Worm (Caenorhabditis elegans) whole organism, young adult: ENCODE results near the gene ZK688.1.

Source experiments
- C17E4.6 ChIP-seq: fragments of 200-800 bp; sonication (Bioruptor generic); IDR thresholded peaks from 2 replicates; pipeline ENCODE4 v1.3.6; 2022; ENCODE audit warnings: missing genetic modification reagents, missing genetic modification characterization, missing compliant biosample characterization
- Y56A3A.18 ChIP-seq: fragments of 200-800 bp; sonication (Bioruptor generic); IDR thresholded peaks from 2 replicates; pipeline ENCODE4 v1.3.6; 2022; ENCODE audit warnings: missing genetic modification reagents, missing genetic modification characterization, missing compliant biosample characterization
- bed-1 ChIP-seq: fragments of 200-800 bp; sonication (Bioruptor generic); IDR thresholded peaks from 2 replicates; pipeline ENCODE4 v1.3.6; 2022; ENCODE audit warnings: missing genetic modification reagents, missing genetic modification characterization, missing compliant biosample characterization
- egrh-3 ChIP-seq: fragments of 200-800 bp; sonication (Bioruptor generic); IDR thresholded peaks from 2 replicates; pipeline ENCODE4 v1.3.6; 2022; ENCODE audit warnings: missing genetic modification reagents, missing genetic modification characterization, missing compliant biosample characterization
- mxl-1 ChIP-seq: sonication (generic microtip); optimal IDR thresholded peaks from 2 replicates; lab custom pipeline; 2016; ENCODE audit warnings: missing genetic modification characterization, missing compliant biosample characterization
- nhr-27 ChIP-seq: fragments of 200-800 bp; sonication (Bioruptor generic); optimal IDR thresholded peaks from 2 replicates; lab custom pipeline; 2018; ENCODE audit warnings: mild to moderate bottlenecking, missing genetic modification characterization, moderate library complexity, missing compliant biosample characterization
- unc-62 ChIP-seq: fragments of 150-350 bp; optimal IDR thresholded peaks from 2 replicates; lab custom pipeline; 2014; ENCODE audit warnings: missing biosample characterization, missing genetic modification reagents, missing genetic modification characterization
- ztf-3 ChIP-seq: fragments of 200-800 bp; sonication (Bioruptor generic); optimal IDR thresholded peaks from 2 replicates; lab custom pipeline; 2018; ENCODE audit warnings: mild to moderate bottlenecking, missing genetic modification characterization, missing compliant biosample characterization

DNA sequence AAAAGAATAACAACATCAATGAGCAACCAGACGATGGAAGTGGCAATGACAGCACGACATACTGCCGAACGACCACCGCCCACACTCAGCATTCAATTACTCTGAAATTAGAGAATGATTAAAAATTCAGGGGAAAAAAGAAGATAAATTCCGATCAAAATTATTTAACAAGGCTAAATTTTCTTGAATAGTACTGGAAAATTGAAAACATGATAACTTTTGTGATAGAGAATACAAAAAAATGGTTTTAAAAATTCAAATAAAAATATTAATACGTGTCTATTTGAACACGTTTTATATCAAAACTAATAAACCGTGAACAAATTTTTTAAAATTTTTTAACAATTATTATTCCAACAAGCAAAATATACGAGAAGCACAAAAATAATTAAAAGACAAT lies 8.3 kb downstream of the ZK688.1 start, which contains the start of gene gly-3:
- no peak for TF ChIP-seq bed-1 (GFP tag; lab: Robert Waterston, UW)
- TF ChIP-seq unc-62, result no peak
- no peak for TF ChIP-seq nhr-27 (tag; lab: Kevin White, UChicago)
- TF ChIP-seq ztf-3 (GFP tag; lab: Kevin White, UChicago), result no peak
- TF ChIP-seq C17E4.6 (GFP tag; lab: Robert Waterston, UW), result no peak
- no peak for TF ChIP-seq Y56A3A.18 (GFP tag; lab: Robert Waterston, UW)
- no peak for TF ChIP-seq egrh-3 (GFP tag; lab: Robert Waterston, UW)
- no peak for TF ChIP-seq mxl-1 (tag; lab: Kevin White, UChicago)
